Worm (Caenorhabditis elegans): Measurements from ENCODE around the gene Y43C5A.3.

DNA sequence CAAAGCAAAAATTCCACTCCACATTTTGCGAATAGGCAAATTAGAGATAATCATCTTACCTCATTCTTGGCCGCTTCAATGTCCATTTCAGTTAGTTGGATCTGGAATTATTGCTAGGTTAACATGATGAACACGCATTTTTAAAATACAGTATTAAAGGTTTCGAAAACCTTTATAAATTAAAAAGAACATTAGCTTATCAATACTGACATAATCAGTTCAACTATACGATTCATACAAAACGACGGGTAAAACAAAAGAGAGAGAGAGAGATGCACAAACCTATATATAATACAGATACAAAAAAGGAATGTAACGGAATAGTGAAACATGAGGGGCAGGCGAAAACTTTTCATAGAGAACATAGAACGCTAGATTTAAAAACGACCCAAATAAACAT, 7.6 kb downstream of the Y43C5A.3 start, which contains the start of gene thk-1:
- TF ChIP-seq med-1 (GFP tag; optimal IDR thresholded peaks at IDR 0.05; ENCODE audit: insufficient read depth) (no peak), ztf-23 (GFP tag; IDR thresholded peaks at IDR 0.05) (no peak), T22C8.4 (GFP tag; IDR thresholded peaks at IDR 0.05) (no peak), ztf-29 (GFP tag; IDR thresholded peaks at IDR 0.05) (no peak), ref-1 (GFP tag; conservative IDR thresholded peaks at IDR 0.05) (no peak), cog-1 (tag; optimal IDR thresholded peaks at IDR 0.05) (no peak), tab-1 (GFP tag; IDR thresholded peaks at IDR 0.05) (no peak), klf-2 (GFP tag; conservative IDR thresholded peaks at IDR 0.05) (no peak), flt-1 (GFP tag; IDR thresholded peaks at IDR 0.05) (no peak)

Measured in whole organism, midembryonic.